Fruit fly (Drosophila melanogaster) whole organism, pupa: ENCODE data around the gene Mst85C.

Experiments
- CG10348 ChIP-seq: fragments of 200-800 bp; sonication (Bioruptor generic); IDR thresholded peaks from 2 replicates; pipeline ENCODE4 v1.3.6; 2022; ENCODE audit warnings: missing biosample characterization, missing genetic modification characterization
- CG12605 ChIP-seq: fragments of 200-800 bp; sonication (Bioruptor generic); IDR thresholded peaks from 2 replicates; pipeline ENCODE4 v1.3.6; 2022; ENCODE audit warnings: missing biosample characterization, missing genetic modification characterization
- CG13204 ChIP-seq: fragments of 200-800 bp; sonication (Bioruptor generic); optimal IDR thresholded peaks from 2 replicates; lab custom pipeline; 2018; ENCODE audit warnings: missing biosample characterization, mild to moderate bottlenecking, missing genetic modification characterization, moderate library complexity
- CG14655 ChIP-seq: fragments of 200-800 bp; sonication (Bioruptor generic); optimal IDR thresholded peaks from 3 replicates; lab custom pipeline; 2017; ENCODE audit warnings: mild to moderate bottlenecking, missing biosample characterization, missing genetic modification reagents, missing genetic modification characterization
- CG15710 ChIP-seq: fragments of 200-800 bp; sonication (Bioruptor generic); optimal IDR thresholded peaks from 2 replicates; lab custom pipeline; 2018; ENCODE audit warnings: missing biosample characterization, mild to moderate bottlenecking, missing genetic modification characterization, moderate library complexity
- CG17806 ChIP-seq: fragments of 200-800 bp; sonication (Bioruptor generic); optimal IDR thresholded peaks from 2 replicates; lab custom pipeline; 2018; ENCODE audit warnings: missing biosample characterization, mild to moderate bottlenecking, missing genetic modification characterization, moderate library complexity
- CG32121 ChIP-seq: fragments of 200-800 bp; sonication (Bioruptor generic); IDR thresholded peaks from 2 replicates; pipeline ENCODE4 v1.3.6; 2022; ENCODE audit warnings: missing biosample characterization, missing genetic modification characterization
- CG34367 ChIP-seq: fragments of 200-800 bp; sonication (Bioruptor generic); optimal IDR thresholded peaks from 2 replicates; lab custom pipeline; 2018; ENCODE audit warnings: missing biosample characterization, mild to moderate bottlenecking, missing genetic modification characterization
- CG4496 ChIP-seq: fragments of 200-800 bp; sonication (Bioruptor generic); IDR thresholded peaks from 3 replicates; pipeline ENCODE4 v1.3.6; 2022; ENCODE audit warnings: missing biosample characterization, missing genetic modification characterization
- CG8159 ChIP-seq: fragments of 200-800 bp; sonication (Bioruptor generic); optimal IDR thresholded peaks from 3 replicates; lab custom pipeline; 2018; ENCODE audit warnings: missing biosample characterization, mild to moderate bottlenecking, missing genetic modification characterization, moderate library complexity
- CG8301 ChIP-seq: fragments of 200-800 bp; sonication (Bioruptor generic); optimal IDR thresholded peaks from 2 replicates; lab custom pipeline; 2018; ENCODE audit warnings: missing biosample characterization, mild to moderate bottlenecking, missing genetic modification characterization
- CG9948 ChIP-seq: fragments of 200-800 bp; sonication (Bioruptor generic); optimal IDR thresholded peaks from 2 replicates; lab custom pipeline; 2018; ENCODE audit warnings: missing biosample characterization, mild to moderate bottlenecking, missing genetic modification characterization, moderate library complexity
- D1 ChIP-seq: fragments of 200-800 bp; sonication (Bioruptor generic); optimal IDR thresholded peaks from 2 replicates; lab custom pipeline; 2018; ENCODE audit warnings: missing biosample characterization, mild to moderate bottlenecking, missing genetic modification characterization, moderate library complexity
- EcR ChIP-seq: fragments of 200-800 bp; sonication (Bioruptor generic); optimal IDR thresholded peaks from 3 replicates; lab custom pipeline; 2019; ENCODE audit warnings: missing biosample characterization, missing genetic modification characterization, mild to moderate bottlenecking, moderate library complexity, missing genetic modification reagents
- Ets98B ChIP-seq: fragments of 200-800 bp; sonication (Bioruptor generic); IDR thresholded peaks from 2 replicates; pipeline ENCODE4 v1.3.6; 2022; ENCODE audit warnings: missing biosample characterization, missing genetic modification characterization
- Pif1A ChIP-seq: fragments of 200-800 bp; sonication (Bioruptor generic); optimal IDR thresholded peaks from 3 replicates; lab custom pipeline; 2016; ENCODE audit warnings: missing biosample characterization, missing genetic modification characterization
- Pif1B ChIP-seq: fragments of 200-800 bp; sonication (Bioruptor generic); optimal IDR thresholded peaks from 3 replicates; lab custom pipeline; 2016; ENCODE audit warnings: missing biosample characterization, missing genetic modification characterization
- Snoo ChIP-seq: fragments of 200-800 bp; sonication (Bioruptor generic); optimal IDR thresholded peaks from 3 replicates; lab custom pipeline; 2017; ENCODE audit warnings: missing biosample characterization, mild to moderate bottlenecking, missing genetic modification characterization, inconsistent platforms
- fd96Ca ChIP-seq: fragments of 200-800 bp; sonication (Bioruptor generic); IDR thresholded peaks from 3 replicates; pipeline ENCODE4 v1.3.6; 2022; ENCODE audit warnings: missing biosample characterization, missing genetic modification characterization
- gl ChIP-seq: fragments of 200-800 bp; sonication (Bioruptor generic); optimal IDR thresholded peaks from 2 replicates; lab custom pipeline; 2018; ENCODE audit warnings: missing biosample characterization, mild to moderate bottlenecking, missing genetic modification characterization
- rn ChIP-seq: fragments of 200-800 bp; sonication (Bioruptor generic); IDR thresholded peaks from 2 replicates; pipeline ENCODE4 v1.3.6; 2022; ENCODE audit warnings: missing biosample characterization, missing genetic modification characterization

Mst85C gene

dm6 chr3R:9030006-9030749 lies 18.3 kb upstream of the Mst85C start:
- no peak for TF ChIP-seq Ets98B (GFP tag; lab: Robert Waterston, UW)

dm6 chr3R:9030750-9031128 lies 17.7 kb upstream of the Mst85C start:
- TF ChIP-seq EcR (GFP tag; lab: Kevin White, UChicago): peak; percentile 11
- TF ChIP-seq Ets98B (GFP tag; lab: Robert Waterston, UW): no peak
- no peak for TF ChIP-seq CG17806
- no peak for TF ChIP-seq CG8301
- no peak for TF ChIP-seq CG12605
- TF ChIP-seq CG4496 (GFP tag; lab: Robert Waterston, UW): no peak
- no peak for TF ChIP-seq CG15710 (tag; lab: Kevin White, UChicago)

- peak; percentile 81 for TF ChIP-seq EcR (GFP tag; lab: Kevin White, UChicago)
- peak; percentile 99 for TF ChIP-seq fd96Ca (GFP tag; lab: Robert Waterston, UW)
- peak; percentile 99 for TF ChIP-seq Pif1A (GFP tag; lab: Kevin White, UChicago)
- peak; percentile 98 for TF ChIP-seq gl
- TF ChIP-seq CG4496 (GFP tag; lab: Robert Waterston, UW): peak; percentile 99
- TF ChIP-seq rn (GFP tag; lab: Robert Waterston, UW): peak; percentile 98
- TF ChIP-seq CG13204: peak; percentile 97
- peak; percentile 99 for TF ChIP-seq CG8301
- peak; percentile 98 for TF ChIP-seq CG8159 (tag; lab: Kevin White, UChicago)
- peak; percentile 99 for TF ChIP-seq CG14655 (GFP tag; lab: Kevin White, UChicago)
- TF ChIP-seq CG17806: peak; percentile 99
- TF ChIP-seq CG32121: peak; percentile 99
- peak; percentile 95 for TF ChIP-seq CG10348
- peak; percentile 98 for TF ChIP-seq CG9948 (tag; lab: Kevin White, UChicago)
- TF ChIP-seq CG34367 (tag; lab: Kevin White, UChicago): peak; percentile 99
- peak; percentile 99 for TF ChIP-seq Ets98B (GFP tag; lab: Robert Waterston, UW)
- peak; percentile 99 for TF ChIP-seq CG12605
- TF ChIP-seq Pif1B (GFP tag; lab: Kevin White, UChicago): peak; percentile 99
- TF ChIP-seq D1 (tag; lab: Kevin White, UChicago): peak; percentile 99
- TF ChIP-seq CG15710 (tag; lab: Kevin White, UChicago): peak; percentile 99
- TF ChIP-seq Snoo (tag; lab: Kevin White, UChicago): peak; percentile 97
- TF ChIP-seq, all 21 proteins: peak for 21
These were observed 16.5 kb upstream of the Mst85C start for dm6 chr3R:9031797-9032418.

- peak; percentile 44; the same call in 1 of the 3 replicates for TF ChIP-seq fd96Ca (GFP tag; lab: Robert Waterston, UW)
- peak; percentile 88 for TF ChIP-seq CG9948 (tag; lab: Kevin White, UChicago)
- TF ChIP-seq CG17806: peak; percentile 78
- TF ChIP-seq Snoo (tag; lab: Kevin White, UChicago): peak; percentile 84
- TF ChIP-seq CG4496 (GFP tag; lab: Robert Waterston, UW): peak; percentile 67; the same call in 1 of the 3 replicates
- peak; percentile 82 for TF ChIP-seq Pif1A (GFP tag; lab: Kevin White, UChicago)
- TF ChIP-seq gl: peak; percentile 59
- TF ChIP-seq CG12605: 0 out of 2 replicates have a peak, but pooled peaks have one; percentile 18
- peak; percentile 79 for TF ChIP-seq Pif1B (GFP tag; lab: Kevin White, UChicago)
- peak; percentile 91 for TF ChIP-seq CG14655 (GFP tag; lab: Kevin White, UChicago)
- TF ChIP-seq CG34367 (tag; lab: Kevin White, UChicago): peak; percentile 81
- TF ChIP-seq D1 (tag; lab: Kevin White, UChicago): peak; percentile 88
- peak; percentile 70 for TF ChIP-seq CG13204
- peak; percentile 15 for TF ChIP-seq EcR (GFP tag; lab: Kevin White, UChicago)
- TF ChIP-seq CG8301: peak; percentile 89
- TF ChIP-seq CG8159 (tag; lab: Kevin White, UChicago): peak; percentile 94
- TF ChIP-seq CG32121: peak; percentile 83
- 0 out of 2 replicates have a peak, but pooled peaks have one; percentile 16 for TF ChIP-seq CG10348
- TF ChIP-seq Ets98B (GFP tag; lab: Robert Waterston, UW): no peak; the same call in 1 of the 2 replicates
- no peak for TF ChIP-seq rn (GFP tag; lab: Robert Waterston, UW)
- TF ChIP-seq CG15710 (tag; lab: Kevin White, UChicago): peak; percentile 90
These were observed 14.6 kb upstream of the Mst85C start for dm6 chr3R:9033619-9034401.

DNA sequence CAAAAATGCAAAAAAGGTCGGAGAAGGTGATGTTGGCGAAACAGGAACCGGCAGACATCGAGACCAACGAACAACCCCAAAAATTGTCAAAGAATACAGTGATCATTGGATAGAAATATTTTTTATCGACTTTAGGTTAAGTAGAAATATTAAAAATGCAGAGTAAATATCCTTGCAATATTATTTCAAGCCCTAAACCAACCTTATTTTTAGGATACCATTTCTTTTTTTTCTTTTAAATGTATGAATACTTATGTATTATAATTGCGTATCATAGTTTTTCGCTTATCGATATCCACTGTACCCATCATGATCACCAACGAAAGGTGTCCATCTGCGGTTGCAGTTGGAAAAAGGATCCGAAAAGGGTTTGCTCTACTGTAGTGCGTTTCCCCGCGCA lies 13.2 kb upstream of the Mst85C start:
- TF ChIP-seq CG17806 (no peak), fd96Ca (GFP tag; lab: Robert Waterston, UW) (no peak)

DNA sequence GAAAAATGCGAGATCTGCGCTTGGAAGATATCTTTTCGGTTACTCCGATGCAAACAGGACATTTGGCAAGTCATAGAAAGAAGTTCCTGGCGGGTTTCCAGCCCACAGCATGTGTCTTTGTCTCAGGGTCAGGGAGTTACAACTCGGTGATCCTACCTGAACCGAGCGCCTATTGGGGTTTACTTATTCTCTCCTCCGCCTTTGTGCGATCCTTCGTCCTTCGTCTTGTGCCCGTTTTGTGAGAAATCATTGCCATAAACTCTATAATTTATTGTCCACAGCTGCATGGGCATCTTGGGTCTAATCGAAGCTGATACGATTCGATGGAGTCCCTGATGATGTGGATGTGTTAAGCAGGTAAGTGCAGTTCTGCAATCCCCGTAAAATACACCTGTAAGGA lies 10.5 kb upstream of the Mst85C start:
- TF ChIP-seq D1 (tag; lab: Kevin White, UChicago) (no peak), gl (no peak), CG15710 (tag; lab: Kevin White, UChicago) (no peak), CG32121 (no peak), rn (GFP tag; lab: Robert Waterston, UW) (no peak), Pif1A (GFP tag; lab: Kevin White, UChicago) (no peak), CG12605 (no peak), CG34367 (tag; lab: Kevin White, UChicago) (no peak), EcR (GFP tag; lab: Kevin White, UChicago) (no peak), fd96Ca (GFP tag; lab: Robert Waterston, UW) (no peak), CG9948 (tag; lab: Kevin White, UChicago) (no peak), Snoo (tag; lab: Kevin White, UChicago) (no peak), CG17806 (no peak), CG4496 (GFP tag; lab: Robert Waterston, UW) (no peak), CG8159 (tag; lab: Kevin White, UChicago) (no peak)
